Fruit fly (Drosophila melanogaster) whole organism, wandering third instar larva: ENCODE measurements around the gene CG4594.

Experiments
- CG32264 ChIP-seq: fragments of 200-800 bp; sonication (Bioruptor generic); optimal IDR thresholded peaks from 2 replicates; lab custom pipeline; 2016; ENCODE audit warnings: missing biosample characterization, missing genetic modification characterization
- Hnf4 ChIP-seq: fragments of 200-800 bp; sonication (Bioruptor generic); optimal IDR thresholded peaks from 2 replicates; lab custom pipeline; 2016; ENCODE audit warnings: missing biosample characterization, mild to moderate bottlenecking, missing genetic modification characterization
- Hr83 ChIP-seq: fragments of 200-300 bp; sonication (Bioruptor generic); optimal IDR thresholded peaks from 2 replicates; lab custom pipeline; 2016; ENCODE audit warnings: missing biosample characterization, mild to moderate bottlenecking, missing genetic modification characterization, moderate library complexity; ENCODE audit not compliant: poor library complexity, severe bottlenecking
- Jra ChIP-seq: sonication (Bioruptor generic); optimal IDR thresholded peaks from 2 replicates; lab custom pipeline; 2016; ENCODE audit warnings: missing biosample characterization, missing genetic modification characterization
- Mio ChIP-seq: sonication (Bioruptor generic); optimal IDR thresholded peaks from 2 replicates; lab custom pipeline; 2016; ENCODE audit warnings: missing biosample characterization, missing genetic modification characterization
- Myc ChIP-seq: fragments of >200 bp; optimal IDR thresholded peaks from 2 replicates; lab custom pipeline; 2017
- OdsH ChIP-seq: fragments of 200-800 bp; sonication (Bioruptor generic); optimal IDR thresholded peaks from 2 replicates; lab custom pipeline; 2016; ENCODE audit warnings: missing biosample characterization, mild to moderate bottlenecking, missing genetic modification characterization
- Rel ChIP-seq, 2 experiments: fragments of 200-800 bp; sonication (Bioruptor generic) in 1 of 2; optimal IDR thresholded peaks; 2 replicates in 1 of 2; 3 replicates in 1 of 2; lab custom pipeline; 2016 to 2019; ENCODE audit warnings: mild to moderate bottlenecking in 2 of 2, missing biosample characterization in 2 of 2, missing genetic modification characterization in 2 of 2, moderate library complexity in 1 of 2
- Sp1 ChIP-seq: fragments of 200-800 bp; sonication (Bioruptor generic); optimal IDR thresholded peaks from 3 replicates; lab custom pipeline; 2019; ENCODE audit warnings: missing biosample characterization, mild to moderate bottlenecking, missing genetic modification characterization, moderate library complexity
- Vsx2 ChIP-seq: fragments of 200-300, 225-300 bp; sonication (Bioruptor generic); optimal IDR thresholded peaks from 2 replicates; lab custom pipeline; 2018; ENCODE audit warnings: missing biosample characterization, missing genetic modification characterization; ENCODE audit not compliant: partially characterized antibody
- dl ChIP-seq, 2 experiments: fragments of 175-275, 200-275 bp in 1 of 2; fragments of 200-275 bp in 1 of 2; sonication (Bioruptor generic); optimal IDR thresholded peaks; lab custom pipeline; 2018; ENCODE audit warnings: mild to moderate bottlenecking in 2 of 2, missing biosample characterization in 2 of 2, missing genetic modification characterization in 2 of 2, moderate library complexity in 2 of 2; ENCODE audit not compliant: partially characterized antibody in 2 of 2, insufficient read depth in 1 of 2
- dmrt93B ChIP-seq: fragments of 200-800 bp; sonication (Bioruptor generic); optimal IDR thresholded peaks from 2 replicates; lab custom pipeline; 2018; ENCODE audit warnings: missing biosample characterization, mild to moderate bottlenecking, missing genetic modification characterization
- foxo ChIP-seq, 2 experiments: fragments of 200-800 bp; sonication (Bioruptor generic); optimal IDR thresholded peaks; 2 replicates in 1 of 2; 3 replicates in 1 of 2; lab custom pipeline; 2016 to 2017; ENCODE audit warnings: missing biosample characterization in 2 of 2, missing genetic modification characterization in 2 of 2
- h ChIP-seq: fragments of 200-800 bp; sonication (Bioruptor generic); optimal IDR thresholded peaks from 3 replicates; lab custom pipeline; 2016; ENCODE audit warnings: missing biosample characterization, mild to moderate bottlenecking, missing genetic modification characterization
- lola ChIP-seq: fragments of >200 bp; optimal IDR thresholded peaks from 2 replicates; lab custom pipeline; 2017; ENCODE audit warnings: missing biosample characterization, missing genetic modification characterization
- pan ChIP-seq: fragments of >200 bp; optimal IDR thresholded peaks from 2 replicates; lab custom pipeline; 2017
- psq ChIP-seq: fragments of 200-800 bp; sonication (Bioruptor generic); optimal IDR thresholded peaks from 3 replicates; lab custom pipeline; 2017; ENCODE audit warnings: missing biosample characterization, mild to moderate bottlenecking, missing genetic modification characterization, moderate library complexity
- rgr ChIP-seq: fragments of 200-800 bp; sonication (Bioruptor generic); optimal IDR thresholded peaks from 3 replicates; lab custom pipeline; 2016; ENCODE audit warnings: missing biosample characterization, mild to moderate bottlenecking, missing genetic modification characterization

The CG4594 gene

dm6 chr2L:9968201-9968727 lies 48.3 kb downstream of the CG4594 start:
- TF ChIP-seq Jra (GFP tag; lab: Kevin White, UChicago) (no peak), Rel (GFP tag; optimal IDR thresholded peaks at IDR 0.05; lab: Kevin White, UChicago) (no peak), Rel (tag; optimal IDR thresholded peaks at IDR 0.05; lab: Kevin White, UChicago) (no peak), Hnf4 (GFP tag; lab: Kevin White, UChicago) (no peak), lola (GFP tag; lab: Kevin White, UChicago) (no peak), Mio (no peak), foxo (GFP tag; optimal IDR thresholded peaks at IDR 0.05; lab: Kevin White, UChicago) (no peak), dmrt93B (GFP tag; lab: Kevin White, UChicago) (no peak), Sp1 (GFP tag; lab: Kevin White, UChicago) (no peak), Hr83 (GFP tag; lab: Kevin White, UChicago) (no peak), dl (GFP tag; optimal IDR thresholded peaks at IDR 0.05; lab: Kevin White, UChicago; ENCODE audit: insufficient read depth in 1 of 2, partially characterized antibody in 2 of 2) (no peak), h (GFP tag; lab: Kevin White, UChicago) (no peak), Vsx2 (no peak), CG32264 (GFP tag; lab: Kevin White, UChicago) (no peak), rgr (GFP tag; lab: Kevin White, UChicago) (no peak), OdsH (GFP tag; lab: Kevin White, UChicago) (no peak), pan (lab: Kevin White, UChicago) (no peak), psq (no peak), Myc (lab: Kevin White, UChicago) (no peak)
- TF ChIP-seq, all 38 proteins: peak for 0
